Worm (Caenorhabditis elegans) whole organism, dauer: ENCODE data around the gene col-137.
"Not testable (repeated sequence)": the region's sequence is repeated elsewhere in the genome, so short reads cannot be mapped to it uniquely, and the experiment has no call there.

Source experiments
- unc-62 ChIP-seq: sonication (generic microtip); optimal IDR thresholded peaks from 2 replicates; lab custom pipeline; 2017; ENCODE audit warnings: missing biosample characterization, missing genetic modification reagents, missing genetic modification characterization

Gene col-137

DNA sequence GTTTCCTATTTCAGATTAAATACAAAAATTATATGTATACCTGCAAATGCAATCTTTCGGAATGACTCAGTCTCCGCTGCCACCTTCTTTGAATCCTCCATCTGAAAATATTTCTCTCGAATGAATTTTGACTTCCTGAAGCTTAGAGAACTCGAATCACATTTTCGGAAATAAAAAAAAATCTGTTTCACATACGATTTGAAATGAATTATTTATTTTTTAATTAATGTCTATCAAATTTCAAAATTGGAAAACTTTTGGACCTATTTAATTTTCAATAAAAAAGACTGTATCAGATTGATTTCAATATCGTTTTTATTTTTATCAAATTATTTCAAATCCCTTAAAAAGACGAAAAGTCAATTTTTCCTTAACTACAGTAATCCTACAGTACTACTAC lies at the start of gene col-137:
TSS of gene col-137 (minus strand) at position 101 of the 400 bp plus-strand sequence.
- TF ChIP-seq unc-62 (GFP tag; lab: Kevin White, UChicago): no peak

DNA sequence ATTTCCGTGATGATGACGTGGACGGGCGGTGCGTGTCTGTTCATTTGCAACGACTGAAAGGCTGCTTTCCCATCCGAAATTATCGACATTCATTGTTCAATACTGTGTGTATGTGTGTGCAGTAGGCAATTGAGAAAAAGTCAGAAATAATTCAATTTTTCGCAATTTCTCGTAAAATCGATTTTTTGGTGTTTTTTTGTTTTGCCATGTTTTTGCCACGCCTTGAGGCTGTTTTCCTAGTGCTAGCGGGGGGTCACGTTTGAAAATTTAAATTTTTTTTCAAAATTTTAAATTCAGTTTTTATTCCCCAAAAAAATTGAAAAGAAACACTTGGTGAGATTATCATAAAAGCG lies 43.6 kb upstream of the col-137 start, which contains the start of gene Y51H4A.13:
TSS of gene Y51H4A.13 (minus strand) at position 182 of the 353 bp plus-strand sequence.
- not testable (repeated sequence) for TF ChIP-seq unc-62 (GFP tag; lab: Kevin White, UChicago)

- TF ChIP-seq unc-62 (GFP tag; lab: Kevin White, UChicago): no peak
These were observed 43.1 kb upstream of the col-137 start for ce11 chrIV:16645492-16646191.

DNA sequence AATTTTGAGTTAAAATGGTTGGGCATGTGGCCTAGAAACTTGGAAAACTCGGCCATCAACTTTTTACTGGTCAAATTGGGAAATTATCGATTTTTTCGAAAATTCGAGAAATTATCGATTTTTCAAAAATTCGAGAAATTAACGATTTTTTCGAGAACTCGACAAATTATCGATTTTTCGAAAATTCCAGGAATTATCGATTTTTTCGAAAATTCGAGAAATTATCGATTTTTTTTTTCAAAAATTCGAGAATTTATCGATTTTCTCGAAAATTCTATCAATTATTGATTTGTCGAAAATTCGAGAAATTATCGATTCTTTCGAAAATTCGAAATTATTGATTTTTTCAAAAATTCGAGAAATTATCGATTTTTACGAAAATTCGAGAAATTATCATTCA lies 41.2 kb upstream of the col-137 start:
- no peak for TF ChIP-seq unc-62 (GFP tag; lab: Kevin White, UChicago)

DNA sequence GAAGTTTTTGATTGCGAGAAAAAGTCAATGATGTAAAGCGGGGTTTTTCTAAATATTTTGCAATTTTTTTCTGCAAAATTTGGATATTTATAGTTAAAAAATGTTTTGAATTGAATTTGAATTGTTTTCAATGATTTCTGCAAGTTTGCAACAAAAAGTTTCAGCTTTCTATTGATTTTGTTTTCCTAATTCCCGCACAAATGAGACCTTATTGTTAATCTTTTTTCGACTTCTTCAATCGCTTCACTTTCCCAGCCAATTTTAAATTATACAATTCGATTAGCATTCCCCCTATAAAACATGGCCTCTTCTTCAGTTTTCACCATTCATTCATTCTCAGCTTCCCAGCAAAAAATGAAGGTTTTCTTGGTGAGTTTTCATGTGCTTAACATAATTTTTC lies 28.0 kb upstream of the col-137 start, which contains the start of gene fipr-27:
TSS of gene fipr-27 (plus strand) at position 301 of the 400 bp plus-strand sequence.
- no peak for TF ChIP-seq unc-62 (GFP tag; lab: Kevin White, UChicago)

ce11 chrIV:16629815-16630214 lies 27.2 kb upstream of the col-137 start:
- TF ChIP-seq unc-62 (GFP tag; lab: Kevin White, UChicago): no peak

ce11 chrIV:16629090-16629489 lies 26.5 kb upstream of the col-137 start, which contains the start of gene Y51H4A.936:
Gene Y51H4A.936, plus strand, starts transcription at chrIV:16629390.
- TF ChIP-seq unc-62 (GFP tag; lab: Kevin White, UChicago): no peak

ce11 chrIV:16627676-16628075 lies 25.1 kb upstream of the col-137 start, which contains the start of gene fipr-28:
Gene fipr-28, plus strand, starts transcription at chrIV:16627976.
- no peak for TF ChIP-seq unc-62 (GFP tag; lab: Kevin White, UChicago)

ce11 chrIV:16625909-16626308 lies 23.3 kb upstream of the col-137 start, which contains the start of gene fip-7:
Gene fip-7, plus strand, starts transcription at chrIV:16626209.
- not testable (repeated sequence) for TF ChIP-seq unc-62 (GFP tag; lab: Kevin White, UChicago)

ce11 chrIV:16622522-16622921 lies 19.9 kb upstream of the col-137 start:
- no peak for TF ChIP-seq unc-62 (GFP tag; lab: Kevin White, UChicago)

ce11 chrIV:16601599-16601998 lies 977 bp downstream of the col-137 start:
- no peak for TF ChIP-seq unc-62 (GFP tag; lab: Kevin White, UChicago)

DNA sequence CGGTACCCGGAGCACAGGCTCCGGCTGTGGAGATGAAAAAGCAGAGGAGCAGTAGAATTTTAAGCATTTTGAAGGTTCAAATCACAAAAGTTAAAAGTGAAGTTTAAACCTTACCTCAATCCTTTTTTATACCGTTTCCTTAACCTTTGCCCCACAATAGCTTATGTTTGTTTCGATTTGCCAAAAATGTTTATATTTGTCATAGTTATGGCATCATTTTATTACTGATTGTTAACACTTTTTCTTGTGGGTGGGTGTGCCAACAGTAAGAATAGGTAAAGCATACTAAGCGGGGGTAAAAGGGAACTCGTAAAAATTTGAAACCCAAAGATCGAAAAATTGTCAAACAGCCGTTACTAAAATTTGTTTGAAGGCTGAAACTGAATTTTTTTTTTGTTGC lies 24.1 kb downstream of the col-137 start, which contains the start of gene Y51H4A.8:
TSS of gene Y51H4A.8 (minus strand) at position 101 of the 400 bp plus-strand sequence.
- no peak for TF ChIP-seq unc-62 (GFP tag; lab: Kevin White, UChicago)

- TF ChIP-seq unc-62 (GFP tag; lab: Kevin White, UChicago): no peak
These were observed 41.6 kb downstream of the col-137 start for ce11 chrIV:16560971-16561370.
